Worm (Caenorhabditis elegans): ENCODE measurements around the gene F09E5.14.

Gene F09E5.14

DNA sequence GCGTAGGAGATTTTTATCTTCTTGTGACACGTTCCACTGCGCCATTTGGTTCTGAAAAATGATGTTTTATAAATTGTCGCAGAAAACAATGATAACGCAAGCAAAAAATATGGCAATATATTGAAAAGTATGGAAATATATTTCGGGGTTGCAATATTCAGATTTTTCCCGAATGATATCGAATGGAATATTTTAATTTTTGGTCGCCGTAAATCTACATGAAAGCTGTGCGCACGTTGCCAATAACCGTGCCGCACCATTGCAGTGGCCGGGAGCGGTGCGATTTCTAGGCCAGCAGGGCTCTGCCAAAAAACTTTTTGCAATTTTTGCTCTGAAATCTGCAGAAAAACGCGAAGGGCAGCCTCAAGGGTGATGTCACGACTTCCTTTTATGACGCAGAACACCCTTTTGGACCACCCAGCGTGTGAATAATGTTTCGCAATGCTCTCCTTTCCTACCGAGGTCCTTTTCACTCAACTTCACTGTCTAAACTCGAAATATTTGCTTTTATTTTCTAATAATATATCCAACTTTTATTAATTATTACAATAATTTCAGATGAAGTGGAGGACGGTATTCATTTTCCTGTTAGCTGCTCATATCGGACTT is 13.6 kb upstream of the F09E5.14 start, which contains the start of the genes F09E5.11 and bmy-1 (continued):
- TF ChIP-seq lin-38 (GFP tag; IDR thresholded peaks at IDR 0.05) (peak; percentile 78), nhr-111 (GFP tag; optimal IDR thresholded peaks at IDR 0.05) (no peak), cey-2 (tag; optimal IDR thresholded peaks at IDR 0.05; ENCODE audit: borderline replicate concordance, insufficient read depth) (no peak), nhr-41 (GFP tag; IDR thresholded peaks at IDR 0.05) (no peak), nhr-25 (tag; optimal IDR thresholded peaks at IDR 0.05; ENCODE audit: borderline replicate concordance, insufficient read depth) (peak; percentile 2), ama-1 (optimal IDR thresholded peaks at IDR 0.05) (peak; percentile 19), ceh-32 (tag; optimal IDR thresholded peaks at IDR 0.05; ENCODE audit: poor library complexity) (no peak), daf-16 (GFP tag; optimal IDR thresholded peaks at IDR 0.05) (no peak), daf-16 (tag; optimal IDR thresholded peaks at IDR 0.05) (no peak), set-16 (GFP tag; IDR thresholded peaks at IDR 0.05) (peak; percentile 54), mdl-1 (tag; optimal IDR thresholded peaks at IDR 0.05) (peak in 1 of 2 experiments; percentile 36), hmg-1.1 (GFP tag; IDR thresholded peaks at IDR 0.05) (peak; percentile 72), dmd-6 (GFP tag; IDR thresholded peaks at IDR 0.05) (peak; percentile 77), nhr-42 (GFP tag; IDR thresholded peaks at IDR 0.05) (no peak), mxl-2 (GFP tag; conservative IDR thresholded peaks at IDR 0.05) (no peak), duxl-1 (tag; optimal IDR thresholded peaks at IDR 0.05; ENCODE audit: poor library complexity) (peak; percentile 72), zfp-2 (tag; optimal IDR thresholded peaks at IDR 0.05) (no peak), dmd-9 (GFP tag; IDR thresholded peaks at IDR 0.05) (peak; percentile 83), saeg-2 (GFP tag; IDR thresholded peaks at IDR 0.05) (peak; percentile 60; the same call in 1 of the 2 replicates), nhr-11 (tag; optimal IDR thresholded peaks at IDR 0.05) (peak; percentile 47), daf-8 (GFP tag; IDR thresholded peaks at IDR 0.05) (no peak), tra-1 (GFP tag; IDR thresholded peaks at IDR 0.05) (peak; percentile 75; the same call in 1 of the 2 replicates)

DNA sequence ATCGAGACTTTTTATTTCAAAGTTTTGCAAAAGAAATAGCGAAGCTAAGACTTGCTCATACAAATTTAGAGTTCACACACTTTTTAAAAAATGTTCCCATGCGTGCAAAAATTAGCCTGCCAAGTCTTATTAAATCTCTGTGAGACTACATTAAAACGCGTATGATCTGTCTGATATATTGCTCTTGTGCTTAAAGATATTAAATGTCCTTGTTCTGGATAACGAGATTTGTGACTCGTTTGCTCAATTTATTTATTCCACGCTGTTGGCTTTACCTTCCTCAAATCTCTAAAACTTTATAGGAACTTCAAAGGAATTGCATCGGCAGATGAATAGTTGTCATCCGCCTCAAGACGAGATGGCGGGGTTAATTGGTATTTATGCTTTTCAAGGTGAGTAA is 10.7 kb upstream of the F09E5.14 start, which contains the start of gene srg-69:
Gene srg-69 (plus strand): TSS at position 301 of the 400 bp plus-strand sequence.
- TF ChIP-seq dve-1 (tag; optimal IDR thresholded peaks at IDR 0.05; ENCODE audit: insufficient read depth) (no peak), ZK337.2 (GFP tag; IDR thresholded peaks at IDR 0.05) (no peak), gei-8 (GFP tag; optimal IDR thresholded peaks at IDR 0.05) (no peak), dmd-9 (GFP tag; IDR thresholded peaks at IDR 0.05) (no peak), ceh-20 (GFP tag; IDR thresholded peaks at IDR 0.05) (no peak), lin-1 (GFP tag; IDR thresholded peaks at IDR 0.05) (no peak)

DNA sequence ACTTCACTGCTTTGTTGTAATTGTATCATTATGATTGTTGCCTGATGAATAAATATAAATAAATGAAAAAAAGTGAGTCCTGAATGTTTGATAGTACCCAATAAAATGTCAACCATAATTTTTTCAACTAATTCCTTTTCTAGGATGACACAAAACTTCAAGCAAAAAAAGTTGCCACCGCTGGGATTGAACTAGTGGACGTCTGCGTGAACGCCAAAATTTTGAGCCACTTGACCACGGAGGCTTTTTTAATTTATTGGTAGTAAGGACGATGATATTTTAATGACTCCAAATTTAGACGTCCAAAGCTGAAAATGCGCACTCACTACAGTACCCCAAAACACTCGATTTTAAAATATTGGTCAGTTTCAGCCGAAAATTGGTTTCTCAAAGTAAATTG is 9.0 kb upstream of the F09E5.14 start:
- TF ChIP-seq T26A8.4 (GFP tag; IDR thresholded peaks at IDR 0.05) (peak; percentile 89), Y105C5A.15 (GFP tag; IDR thresholded peaks at IDR 0.05) (peak; percentile 97), dmd-6 (GFP tag; IDR thresholded peaks at IDR 0.05) (0 out of 2 replicates have a peak, but pooled peaks have one; percentile 27), cey-2 (tag; optimal IDR thresholded peaks at IDR 0.05; ENCODE audit: borderline replicate concordance, insufficient read depth) (no peak), lin-38 (GFP tag; IDR thresholded peaks at IDR 0.05) (peak; percentile 81), sdz-12 (GFP tag; optimal IDR thresholded peaks at IDR 0.05) (peak; percentile 65), pqm-1 (tag; optimal IDR thresholded peaks at IDR 0.05) (no peak), ztf-11 (tag; optimal IDR thresholded peaks at IDR 0.05) (no peak), ceh-20 (GFP tag; IDR thresholded peaks at IDR 0.05) (0 out of 2 replicates have a peak, but pooled peaks have one; percentile 32), aha-1 (tag) (peak; percentile 62), nhr-237 (tag; optimal IDR thresholded peaks at IDR 0.05) (no peak), ctbp-1 (GFP tag; IDR thresholded peaks at IDR 0.05) (peak; percentile 89), lir-3 (tag; optimal IDR thresholded peaks at IDR 0.05) (peak; percentile 16), mxl-2 (GFP tag; conservative IDR thresholded peaks at IDR 0.05) (no peak), vab-7 (GFP tag; IDR thresholded peaks at IDR 0.05) (peak; percentile 84), ZK337.2 (GFP tag; IDR thresholded peaks at IDR 0.05) (peak; percentile 60; the same call in 1 of the 2 replicates), lsy-2 (tag; optimal IDR thresholded peaks at IDR 0.05) (peak in 1 of 2 experiments; percentile 37), gei-8 (GFP tag; optimal IDR thresholded peaks at IDR 0.05) (peak; percentile 85), nhr-42 (GFP tag; IDR thresholded peaks at IDR 0.05) (peak; percentile 69; the same call in 1 of the 2 replicates), madf-5 (GFP tag; IDR thresholded peaks at IDR 0.05) (peak; percentile 87 to 97), dve-1 (tag; optimal IDR thresholded peaks at IDR 0.05; ENCODE audit: insufficient read depth) (peak; percentile 44), nhr-48 (tag; optimal IDR thresholded peaks at IDR 0.05) (peak; percentile 50), spr-3 (GFP tag; optimal IDR thresholded peaks at IDR 0.05) (peak; percentile 83), dmd-9 (GFP tag; IDR thresholded peaks at IDR 0.05) (0 out of 2 replicates have a peak, but pooled peaks have one; percentile 28), zfp-2 (tag; optimal IDR thresholded peaks at IDR 0.05) (no peak), daf-19 (GFP tag; conservative IDR thresholded peaks at IDR 0.05) (peak; percentile 86), hlh-11 (tag; optimal IDR thresholded peaks at IDR 0.05) (peak; percentile 7), spr-1 (tag; optimal IDR thresholded peaks at IDR 0.05) (peak; percentile 54)

Data from whole organism, L4 larva.